Worm (Caenorhabditis elegans) whole organism, L1 larva: ENCODE data around the gene C32D5.8.

ENCODE experiments used
- ama-1 ChIP-seq: fragments of 150-350 bp; optimal IDR thresholded peaks from 2 replicates; lab custom pipeline; 2014
- lin-39 ChIP-seq: fragments of 150-350 bp; optimal IDR thresholded peaks from 2 replicates; lab custom pipeline; 2014; ENCODE audit warnings: missing biosample characterization, missing genetic modification reagents, missing genetic modification characterization
- nhr-90 ChIP-seq: sonication (generic microtip); optimal IDR thresholded peaks from 2 replicates; lab custom pipeline; 2016; ENCODE audit warnings: mild to moderate bottlenecking, missing genetic modification characterization, missing compliant biosample characterization; ENCODE audit not compliant: poor library complexity
- sup-37 ChIP-seq: fragments of 200-800 bp; sonication (Bioruptor generic); optimal IDR thresholded peaks from 2 replicates; lab custom pipeline; 2018; ENCODE audit warnings: mild to moderate bottlenecking, missing genetic modification characterization, missing compliant biosample characterization

DNA sequence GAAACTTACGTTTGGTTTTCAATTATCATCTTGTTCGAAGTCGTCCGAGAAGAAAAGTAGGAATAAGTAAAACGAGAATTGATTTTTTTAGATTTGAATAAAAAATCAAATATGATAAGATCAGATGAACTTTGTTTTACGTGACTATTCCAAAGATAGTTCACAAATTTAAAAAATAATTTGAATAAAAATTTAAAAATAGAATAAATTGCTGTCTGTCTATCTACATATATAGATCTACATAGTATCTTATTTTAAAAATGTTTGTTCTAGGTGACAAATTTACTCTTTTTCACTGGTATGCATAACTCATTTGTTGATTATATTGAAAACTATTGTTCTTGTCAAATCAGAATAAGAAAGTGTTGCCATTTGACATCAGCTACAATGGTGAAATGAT is 42.2 kb upstream of the C32D5.8 start, which contains the start of gene F58F12.2:
- TF ChIP-seq sup-37 (GFP tag; lab: Kevin White, UChicago) (no peak), ama-1 (lab: Kevin White, UChicago) (no peak), lin-39 (tag; lab: Kevin White, UChicago) (no peak), nhr-90 (tag; lab: Kevin White, UChicago) (no peak)
